Worm (Caenorhabditis elegans) whole organism, early embryonic: ENCODE results near the gene brap-2.

Experiments
- B0310.2 ChIP-seq: sonication (generic microtip); optimal IDR thresholded peaks from 2 replicates; lab custom pipeline; 2016; ENCODE audit warnings: mild to moderate bottlenecking, missing genetic modification characterization, missing compliant biosample characterization
- F13C5.2 ChIP-seq: sonication (generic microtip); optimal IDR thresholded peaks from 2 replicates; lab custom pipeline; 2017; ENCODE audit warnings: mild to moderate bottlenecking, missing genetic modification characterization, inconsistent platforms, missing compliant biosample characterization
- aly-1 ChIP-seq: sonication (generic microtip); optimal IDR thresholded peaks from 2 replicates; lab custom pipeline; 2016; ENCODE audit warnings: missing genetic modification characterization, missing compliant biosample characterization
- ama-1 ChIP-seq: fragments of 150-350 bp; optimal IDR thresholded peaks from 2 replicates; lab custom pipeline; 2014
- ceh-13 ChIP-seq: fragments of 200-800 bp; sonication (Bioruptor generic); optimal IDR thresholded peaks from 2 replicates; lab custom pipeline; 2018; ENCODE audit warnings: mild to moderate bottlenecking, missing genetic modification characterization, missing compliant biosample characterization
- flt-1 ChIP-seq: fragments of 200-800 bp; sonication (Bioruptor generic); IDR thresholded peaks from 2 replicates; pipeline ENCODE4 v1.3.6; 2022; ENCODE audit warnings: missing genetic modification characterization, missing compliant biosample characterization
- hmbx-1 ChIP-seq: sonication (generic microtip); optimal IDR thresholded peaks from 2 replicates; lab custom pipeline; 2016; ENCODE audit warnings: mild to moderate bottlenecking, missing genetic modification characterization, missing compliant biosample characterization
- hmg-4 ChIP-seq: fragments of 200-800 bp; sonication (Bioruptor generic); optimal IDR thresholded peaks from 2 replicates; lab custom pipeline; 2018; ENCODE audit warnings: mild to moderate bottlenecking, missing genetic modification characterization, missing compliant biosample characterization
- hnd-1 ChIP-seq: sonication (generic microtip); optimal IDR thresholded peaks from 2 replicates; lab custom pipeline; 2016; ENCODE audit warnings: missing genetic modification characterization, missing compliant biosample characterization
- pes-1 ChIP-seq: fragments of 200-800 bp; sonication (Bioruptor generic); IDR thresholded peaks from 2 replicates; pipeline ENCODE4 v1.3.6; 2022; ENCODE audit warnings: missing genetic modification reagents, missing genetic modification characterization, missing compliant biosample characterization
- scrt-1 ChIP-seq: fragments of 200-800 bp; sonication (Bioruptor generic); IDR thresholded peaks from 2 replicates; pipeline ENCODE4 v1.3.6; 2022; ENCODE audit warnings: missing genetic modification characterization, missing compliant biosample characterization
- sea-1 ChIP-seq: fragments of 200-800 bp; sonication (Bioruptor generic); conservative IDR thresholded peaks from 2 replicates; pipeline ENCODE4 v1.3.6; 2022; ENCODE audit warnings: missing genetic modification characterization, missing compliant biosample characterization

ce11 chrII:5429522-5430257 lies 36.7 kb upstream of the brap-2 start, which contains the start of the genes F07F6.4 and F07F6.2:
- no peak for TF ChIP-seq hmg-4 (GFP tag; lab: Kevin White, UChicago)
- no peak for TF ChIP-seq sea-1
- TF ChIP-seq B0310.2, result no peak
- no peak for TF ChIP-seq hnd-1 (tag; lab: Kevin White, UChicago)
- no peak for TF ChIP-seq ama-1 (lab: Kevin White, UChicago)
- TF ChIP-seq flt-1, result no peak
- no peak for TF ChIP-seq aly-1 (tag; lab: Kevin White, UChicago)
- TF ChIP-seq hmbx-1 (tag; lab: Kevin White, UChicago), result no peak
- no peak for TF ChIP-seq pes-1 (GFP tag; lab: Robert Waterston, UW)
- TF ChIP-seq ceh-13 (GFP tag; lab: Kevin White, UChicago), result no peak
- peak; percentile 9 for TF ChIP-seq F13C5.2
- TF ChIP-seq scrt-1 (GFP tag; lab: Robert Waterston, UW), result no peak
